Worm (Caenorhabditis elegans) whole organism, young adult: ENCODE results near the gene F10D7.10.
A peak's percentile ranks its signal among the peaks of the same experiment; 100 is the strongest.

Experiments used
- B0019.2 ChIP-seq: fragments of 200-800 bp; sonication (Bioruptor generic); conservative IDR thresholded peaks from 2 replicates; pipeline ENCODE4 v1.3.6; 2022; ENCODE audit warnings: missing genetic modification reagents, missing genetic modification characterization, missing compliant biosample characterization
- B0035.1 ChIP-seq: sonication (generic microtip); optimal IDR thresholded peaks from 2 replicates; lab custom pipeline; 2016; ENCODE audit warnings: missing genetic modification characterization, mild to moderate bottlenecking, missing compliant biosample characterization, missing genotype, missing genetic modification reagents
- B0261.1 ChIP-seq: sonication (generic microtip); optimal IDR thresholded peaks from 2 replicates; lab custom pipeline; 2016; ENCODE audit warnings: mild to moderate bottlenecking, missing genetic modification characterization, moderate library complexity, missing compliant biosample characterization
- F22D6.2 ChIP-seq: sonication (generic microtip); optimal IDR thresholded peaks from 2 replicates; lab custom pipeline; 2016; ENCODE audit warnings: mild to moderate bottlenecking, missing genetic modification characterization, missing compliant biosample characterization
- F33H1.4 ChIP-seq: fragments of 200-800 bp; sonication (Bioruptor generic); IDR thresholded peaks from 2 replicates; pipeline ENCODE4 v1.3.6; 2022; ENCODE audit warnings: missing genetic modification reagents, missing genetic modification characterization, missing compliant biosample characterization
- F49E8.2 ChIP-seq: sonication (generic microtip); optimal IDR thresholded peaks from 3 replicates; lab custom pipeline; 2017; ENCODE audit warnings: missing genetic modification characterization, mild to moderate bottlenecking, missing compliant biosample characterization, antibody characterized with exemption, moderate library complexity; ENCODE audit not compliant: insufficient read depth
- Y53G8AR.9 ChIP-seq: fragments of 200-800 bp; sonication (Bioruptor generic); conservative IDR thresholded peaks from 2 replicates; pipeline ENCODE4 v1.3.6; 2022; ENCODE audit warnings: missing genetic modification reagents, missing genetic modification characterization, missing compliant biosample characterization
- Y56A3A.18 ChIP-seq: fragments of 200-800 bp; sonication (Bioruptor generic); IDR thresholded peaks from 2 replicates; pipeline ENCODE4 v1.3.6; 2022; ENCODE audit warnings: missing genetic modification reagents, missing genetic modification characterization, missing compliant biosample characterization
- Y67H2A.10 ChIP-seq: fragments of 200-800 bp; sonication (Bioruptor generic); conservative IDR thresholded peaks from 2 replicates; pipeline ENCODE4 v1.3.6; 2022; ENCODE audit warnings: missing genetic modification reagents, missing genetic modification characterization, missing compliant biosample characterization
- Y95B8A.8 ChIP-seq: fragments of 200-800 bp; sonication (Bioruptor generic); IDR thresholded peaks from 2 replicates; pipeline ENCODE4 v1.3.6; 2022; ENCODE audit warnings: missing genetic modification reagents, missing genetic modification characterization, missing compliant biosample characterization
- ZK185.1 ChIP-seq: sonication (generic microtip); optimal IDR thresholded peaks from 2 replicates; lab custom pipeline; 2016; ENCODE audit warnings: mild to moderate bottlenecking, missing genetic modification characterization, missing compliant biosample characterization; ENCODE audit not compliant: poor library complexity, severe bottlenecking
- athp-1 ChIP-seq: sonication (generic microtip); optimal IDR thresholded peaks from 2 replicates; lab custom pipeline; 2017; ENCODE audit warnings: mild to moderate bottlenecking, missing genetic modification characterization, missing compliant biosample characterization
- attf-5 ChIP-seq: fragments of 200-800 bp; sonication (Bioruptor generic); optimal IDR thresholded peaks from 2 replicates; lab custom pipeline; 2018; ENCODE audit warnings: mild to moderate bottlenecking, missing genetic modification characterization, missing compliant biosample characterization
- attf-6 ChIP-seq: fragments of 200-800 bp; sonication (Bioruptor generic); IDR thresholded peaks from 2 replicates; pipeline ENCODE4 v1.3.6; 2022; ENCODE audit warnings: missing genetic modification reagents, missing genetic modification characterization, missing compliant biosample characterization
- bed-1 ChIP-seq: fragments of 200-800 bp; sonication (Bioruptor generic); IDR thresholded peaks from 2 replicates; pipeline ENCODE4 v1.3.6; 2022; ENCODE audit warnings: missing genetic modification reagents, missing genetic modification characterization, missing compliant biosample characterization
- bed-2 ChIP-seq: fragments of 200-800 bp; sonication (Bioruptor generic); IDR thresholded peaks from 2 replicates; pipeline ENCODE4 v1.3.6; 2022; ENCODE audit warnings: missing genetic modification reagents, missing genetic modification characterization, missing compliant biosample characterization
- ccch-3 ChIP-seq: fragments of 200-800 bp; sonication (Bioruptor generic); optimal IDR thresholded peaks from 2 replicates; lab custom pipeline; 2018; ENCODE audit warnings: mild to moderate bottlenecking, missing genetic modification characterization, missing compliant biosample characterization
- cebp-2 ChIP-seq: fragments of 200-800 bp; sonication (Bioruptor generic); IDR thresholded peaks from 2 replicates; pipeline ENCODE4 v1.3.6; 2022; ENCODE audit warnings: missing genetic modification characterization, missing compliant biosample characterization
- ceh-58 ChIP-seq: fragments of 200-800 bp; sonication (Bioruptor generic); IDR thresholded peaks from 2 replicates; pipeline ENCODE4 v1.3.6; 2022; ENCODE audit warnings: missing genetic modification characterization, missing compliant biosample characterization
- dox-1 ChIP-seq: fragments of 200-800 bp; sonication (Bioruptor generic); IDR thresholded peaks from 2 replicates; pipeline ENCODE4 v1.3.6; 2022; ENCODE audit warnings: missing genetic modification reagents, missing genetic modification characterization, missing compliant biosample characterization
- dpff-1 ChIP-seq: sonication (generic microtip); optimal IDR thresholded peaks from 2 replicates; lab custom pipeline; 2017; ENCODE audit warnings: mild to moderate bottlenecking, missing genetic modification characterization, missing compliant biosample characterization
- egl-44 ChIP-seq: fragments of 200-800 bp; sonication (Bioruptor generic); IDR thresholded peaks from 2 replicates; pipeline ENCODE4 v1.3.6; 2022; ENCODE audit warnings: missing genetic modification reagents, missing genetic modification characterization, missing compliant biosample characterization
- egrh-3 ChIP-seq: fragments of 200-800 bp; sonication (Bioruptor generic); IDR thresholded peaks from 2 replicates; pipeline ENCODE4 v1.3.6; 2022; ENCODE audit warnings: missing genetic modification reagents, missing genetic modification characterization, missing compliant biosample characterization
- fkh-3 ChIP-seq: sonication (generic microtip); optimal IDR thresholded peaks from 2 replicates; lab custom pipeline; 2016; ENCODE audit warnings: mild to moderate bottlenecking, missing genetic modification characterization, missing compliant biosample characterization
- gei-17 ChIP-seq: fragments of 200-800 bp; sonication (Bioruptor generic); optimal IDR thresholded peaks from 2 replicates; lab custom pipeline; 2018; ENCODE audit warnings: mild to moderate bottlenecking, missing genetic modification characterization, missing compliant biosample characterization
- hlh-12 ChIP-seq: sonication (generic microtip); optimal IDR thresholded peaks from 2 replicates; lab custom pipeline; 2016; ENCODE audit warnings: missing genetic modification characterization, missing compliant biosample characterization
- hlh-26 ChIP-seq: fragments of 200-800 bp; sonication (Bioruptor generic); conservative IDR thresholded peaks from 2 replicates; pipeline ENCODE4 v1.3.6; 2022; ENCODE audit warnings: missing genetic modification reagents, missing genetic modification characterization, missing compliant biosample characterization
- lin-26 ChIP-seq: fragments of 200-800 bp; sonication (Bioruptor generic); IDR thresholded peaks from 2 replicates; pipeline ENCODE4 v1.3.6; 2022; ENCODE audit warnings: missing genetic modification reagents, missing genetic modification characterization, missing compliant biosample characterization
- lin-40 ChIP-seq: sonication (generic microtip); optimal IDR thresholded peaks from 2 replicates; lab custom pipeline; 2016; ENCODE audit warnings: missing genetic modification characterization, mild to moderate bottlenecking, missing compliant biosample characterization, missing genotype, missing genetic modification reagents
- lin-54 ChIP-seq: fragments of 200-800 bp; sonication (Bioruptor generic); optimal IDR thresholded peaks from 2 replicates; lab custom pipeline; 2018; ENCODE audit warnings: mild to moderate bottlenecking, missing genetic modification characterization, missing compliant biosample characterization
- lsy-27 ChIP-seq: sonication (generic microtip); optimal IDR thresholded peaks from 2 replicates; lab custom pipeline; 2017; ENCODE audit warnings: missing genetic modification characterization, mild to moderate bottlenecking, missing compliant biosample characterization, antibody characterized with exemption, missing genotype, borderline replicate concordance; ENCODE audit not compliant: insufficient read depth
- madf-3 ChIP-seq: fragments of 200-800 bp; sonication (Bioruptor generic); IDR thresholded peaks from 2 replicates; pipeline ENCODE4 v1.3.6; 2022; ENCODE audit warnings: missing genetic modification reagents, missing genetic modification characterization, missing compliant biosample characterization
- mcd-1 ChIP-seq: fragments of 200-800 bp; sonication (Bioruptor generic); IDR thresholded peaks from 2 replicates; pipeline ENCODE4 v1.3.6; 2022; ENCODE audit warnings: missing genetic modification reagents, missing genetic modification characterization, missing compliant biosample characterization
- mxl-1 ChIP-seq: sonication (generic microtip); optimal IDR thresholded peaks from 2 replicates; lab custom pipeline; 2016; ENCODE audit warnings: missing genetic modification characterization, missing compliant biosample characterization
- nfya-1 ChIP-seq: sonication (generic microtip); optimal IDR thresholded peaks from 2 replicates; lab custom pipeline; 2017; ENCODE audit warnings: antibody characterized with exemption, missing compliant biosample characterization, missing genetic modification characterization, borderline replicate concordance; ENCODE audit not compliant: insufficient read depth
- nhr-27 ChIP-seq: fragments of 200-800 bp; sonication (Bioruptor generic); optimal IDR thresholded peaks from 2 replicates; lab custom pipeline; 2018; ENCODE audit warnings: mild to moderate bottlenecking, missing genetic modification characterization, moderate library complexity, missing compliant biosample characterization
- nhr-80 ChIP-seq: sonication (generic microtip); optimal IDR thresholded peaks from 2 replicates; lab custom pipeline; 2016; ENCODE audit warnings: missing genetic modification characterization, missing compliant biosample characterization
- rpc-1 ChIP-seq, 2 experiments: fragments of 150-350 bp in 1 of 2; sonication (generic microtip) in 1 of 2; optimal IDR thresholded peaks; 2 replicates each; lab custom pipeline; 2014 to 2018; ENCODE audit warnings: missing biosample characterization in 1 of 2, missing genetic modification characterization in 1 of 2, missing genetic modification reagents in 1 of 2, missing genotype in 1 of 2
- sdz-38 ChIP-seq: sonication (generic microtip); optimal IDR thresholded peaks from 2 replicates; lab custom pipeline; 2016; ENCODE audit warnings: missing genotype, missing genetic modification characterization, missing compliant biosample characterization
- sea-2 ChIP-seq: fragments of 200-800 bp; sonication (Bioruptor generic); IDR thresholded peaks from 2 replicates; pipeline ENCODE4 v1.3.6; 2022; ENCODE audit warnings: missing genetic modification characterization, missing compliant biosample characterization
- somi-1 ChIP-seq: fragments of 200-800 bp; sonication (Bioruptor generic); optimal IDR thresholded peaks from 2 replicates; lab custom pipeline; 2018; ENCODE audit warnings: mild to moderate bottlenecking, missing genetic modification characterization, missing compliant biosample characterization
- tbp1 ChIP-seq: fragments of 200-800 bp; sonication (Bioruptor generic); optimal IDR thresholded peaks from 2 replicates; lab custom pipeline; 2018; ENCODE audit warnings: mild to moderate bottlenecking, missing genetic modification characterization, missing compliant biosample characterization
- tlf-1 ChIP-seq: fragments of 200-800 bp; sonication (Bioruptor generic); optimal IDR thresholded peaks from 2 replicates; lab custom pipeline; 2018; ENCODE audit warnings: mild to moderate bottlenecking, missing genetic modification characterization, missing compliant biosample characterization
- ztf-18 ChIP-seq: sonication (generic microtip); optimal IDR thresholded peaks from 2 replicates; lab custom pipeline; 2016; ENCODE audit warnings: missing genotype, mild to moderate bottlenecking, missing genetic modification characterization, missing compliant biosample characterization

F10D7.10 gene

ce11 chrX:17400425-17400824 is 20.9 kb upstream of the F10D7.10 start:
- TF ChIP-seq bed-1 = no peak
- TF ChIP-seq F22D6.2 (tag; lab: Kevin White, UChicago) = no peak
- peak; percentile 42 for TF ChIP-seq rpc-1 (optimal IDR thresholded peaks at IDR 0.05; lab: Kevin White, UChicago)
- peak; percentile 65 for TF ChIP-seq rpc-1 (tag; optimal IDR thresholded peaks at IDR 0.05; lab: Kevin White, UChicago)
- no peak for TF ChIP-seq nfya-1 (tag; lab: Kevin White, UChicago)
- TF ChIP-seq madf-3 (GFP tag; lab: Robert Waterston, UW) = no peak
- TF ChIP-seq dox-1 (GFP tag; lab: Robert Waterston, UW) = peak; percentile 43; the same call in 1 of the 2 replicates
- no peak for TF ChIP-seq hlh-12
- peak; percentile 56 for TF ChIP-seq lin-26
- TF ChIP-seq B0035.1 (tag; lab: Kevin White, UChicago) = no peak
- TF ChIP-seq ccch-3 (GFP tag; lab: Kevin White, UChicago) = no peak
- peak; percentile 82 for TF ChIP-seq tbp1 (GFP tag; lab: Kevin White, UChicago)
- peak; percentile 54 for TF ChIP-seq B0261.1 (tag; lab: Kevin White, UChicago)
- TF ChIP-seq gei-17 (GFP tag; lab: Kevin White, UChicago) = no peak

- TF ChIP-seq attf-5 (GFP tag; lab: Kevin White, UChicago) (no peak), F49E8.2 (tag; lab: Kevin White, UChicago) (no peak), Y56A3A.18 (GFP tag; lab: Robert Waterston, UW) (no peak), athp-1 (no peak), hlh-26 (no peak), nfya-1 (tag; lab: Kevin White, UChicago) (no peak), F33H1.4 (GFP tag; lab: Robert Waterston, UW) (no peak), Y53G8AR.9 (GFP tag; lab: Robert Waterston, UW) (no peak), tlf-1 (GFP tag; lab: Kevin White, UChicago) (no peak), sea-2 (GFP tag; lab: Robert Waterston, UW) (no peak)
Measured at ce11 chrX:17398293-17398692, 18.7 kb upstream of the F10D7.10 start, which contains the start of gene F11C7.7. F11C7.7 (plus strand) TSS chrX:17398593.

DNA sequence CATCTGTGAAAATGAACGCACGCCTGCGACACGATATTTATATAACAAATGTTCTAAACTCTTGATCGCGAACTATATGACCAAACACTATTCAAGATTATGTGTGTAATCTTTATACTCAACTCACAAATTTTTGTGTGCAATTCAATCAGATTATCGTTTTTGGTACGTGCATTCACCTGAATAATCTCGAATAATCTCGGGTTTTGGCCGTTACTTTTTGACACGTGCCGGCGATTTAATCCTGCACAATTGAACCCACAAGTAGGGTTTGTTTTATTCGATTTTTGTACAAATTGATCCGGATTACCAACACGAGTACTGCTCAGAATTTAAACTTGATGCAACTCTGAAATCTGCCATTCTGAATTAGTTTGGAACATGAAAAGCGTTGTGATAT is 16.9 kb upstream of the F10D7.10 start, which contains the start of the genes vap-1 and F11C7.2:
TSS of gene vap-1 (minus strand) at position 101 of the 400 bp plus-strand sequence.
TSS of gene F11C7.2 (plus strand) at position 359 of the 400 bp plus-strand sequence.
- no peak for TF ChIP-seq nhr-27 (tag; lab: Kevin White, UChicago)
- no peak for TF ChIP-seq dpff-1 (tag; lab: Kevin White, UChicago)
- no peak for TF ChIP-seq ztf-18 (tag; lab: Kevin White, UChicago)

DNA sequence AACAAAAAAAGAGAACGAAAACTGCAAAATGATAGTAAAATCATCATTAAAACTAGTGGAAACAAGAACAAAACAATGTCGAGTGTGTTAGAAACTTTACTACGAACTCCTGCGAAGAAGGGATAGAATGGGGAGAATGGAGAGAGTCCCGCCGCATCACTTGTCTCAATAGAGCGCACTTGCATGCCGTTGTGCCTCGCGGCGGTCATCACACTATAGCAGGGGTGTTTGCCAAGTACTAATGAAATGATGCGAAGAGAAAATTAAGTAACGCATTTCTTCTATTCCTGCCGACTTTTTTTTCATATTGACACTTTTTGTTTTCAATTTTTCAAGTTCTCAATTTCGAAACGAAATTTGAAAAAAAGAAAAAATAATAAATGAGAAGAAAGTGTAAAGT is 12.6 kb upstream of the F10D7.10 start:
- TF ChIP-seq egl-44 (GFP tag; lab: Robert Waterston, UW) (no peak), egrh-3 (GFP tag; lab: Robert Waterston, UW) (no peak), lsy-27 (tag; lab: Kevin White, UChicago) (no peak), dox-1 (GFP tag; lab: Robert Waterston, UW) (peak; percentile 65), ceh-58 (no peak), B0019.2 (GFP tag; lab: Robert Waterston, UW) (no peak), mcd-1 (GFP tag; lab: Robert Waterston, UW) (peak; percentile 96), mxl-1 (no peak), lin-54 (GFP tag; lab: Kevin White, UChicago) (no peak), cebp-2 (GFP tag; lab: Robert Waterston, UW) (no peak), ZK185.1 (tag; lab: Kevin White, UChicago) (no peak), Y95B8A.8 (no peak), bed-2 (GFP tag; lab: Robert Waterston, UW) (no peak), attf-6 (GFP tag; lab: Robert Waterston, UW) (no peak), fkh-3 (no peak), nhr-80 (tag; lab: Kevin White, UChicago) (peak; percentile 92), somi-1 (GFP tag; lab: Kevin White, UChicago) (peak; percentile 11), Y67H2A.10 (GFP tag; lab: Robert Waterston, UW) (no peak), sdz-38 (tag; lab: Kevin White, UChicago) (no peak), lin-40 (tag; lab: Kevin White, UChicago) (peak; percentile 80)
